Worm (Caenorhabditis elegans) whole organism, midembryonic: Measurements from ENCODE around the gene nhr-41.

Experiments used
- klf-2 ChIP-seq: fragments of 200-800 bp; sonication (Bioruptor generic); conservative IDR thresholded peaks from 2 replicates; pipeline ENCODE4 v1.3.6; 2022; ENCODE audit warnings: missing genetic modification reagents, missing genetic modification characterization, missing compliant biosample characterization
- ref-1 ChIP-seq: fragments of 200-800 bp; sonication (Bioruptor generic); conservative IDR thresholded peaks from 2 replicates; pipeline ENCODE4 v1.3.6; 2022; ENCODE audit warnings: missing genetic modification reagents, missing genetic modification characterization, missing compliant biosample characterization

DNA sequence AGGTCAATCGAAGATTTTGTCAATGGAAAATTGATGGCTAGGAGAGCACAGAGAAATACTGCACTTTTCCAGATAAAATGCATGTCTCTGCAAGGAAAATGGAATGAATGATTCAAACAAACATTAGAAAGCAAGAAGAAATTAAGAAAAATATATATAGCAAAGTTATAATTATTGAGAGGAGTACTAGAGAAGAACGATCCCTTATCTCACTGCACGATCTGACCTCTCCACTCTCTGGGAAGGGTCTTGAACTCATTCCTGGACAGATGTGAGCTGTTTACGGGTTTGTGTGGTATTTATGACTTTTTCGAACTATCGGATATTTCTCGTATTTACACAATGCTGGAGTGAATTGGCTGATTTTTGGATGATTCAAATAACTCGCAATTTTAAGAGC lies 44.2 kb downstream of the nhr-41 start, which contains the start of gene Y77E11A.23:
- TF ChIP-seq klf-2 = no peak
- TF ChIP-seq ref-1 (GFP tag; lab: Robert Waterston, UW) = no peak
